Fruit fly (Drosophila melanogaster): Measurements from ENCODE around the gene Pfdn4.

Pfdn4 gene

DNA sequence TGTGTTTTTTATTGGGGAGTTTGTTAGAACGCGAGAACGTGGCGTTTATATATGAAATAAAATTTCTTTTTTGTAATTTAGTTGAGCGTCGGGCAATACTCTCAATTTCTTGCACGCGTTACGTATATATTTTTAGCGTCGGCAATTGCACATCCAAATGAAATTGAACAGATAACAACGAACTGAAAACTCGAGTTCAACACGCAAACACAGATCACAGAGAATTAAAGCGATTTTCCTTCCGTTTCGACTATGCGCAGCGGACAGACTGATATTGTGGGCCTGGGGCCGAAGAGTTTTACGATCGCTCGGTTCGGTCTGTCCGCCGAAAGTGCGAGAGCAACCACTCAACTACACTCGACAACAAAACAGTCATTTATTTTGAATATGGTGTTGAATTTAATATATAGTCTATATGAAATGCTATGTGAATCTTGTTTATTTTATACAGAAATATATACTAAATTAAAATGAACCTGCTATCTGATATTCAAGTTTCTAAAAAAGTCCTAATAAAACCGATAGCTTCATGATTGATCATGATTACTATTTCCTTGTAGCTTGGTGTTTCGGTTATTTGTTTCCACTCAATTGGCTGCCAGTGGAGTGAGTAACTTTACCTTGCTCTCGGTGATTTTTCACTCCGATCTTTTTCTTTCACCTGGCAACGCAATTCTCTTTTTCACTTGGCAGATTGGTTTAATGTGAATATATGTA, 12.6 kb downstream of the Pfdn4 start, which contains the start of gene CG46456 (continued):
- TF ChIP-seq Ets97D (GFP tag; optimal IDR thresholded peaks at IDR 0.05): peak; percentile 29
- peak; percentile 75 for TF ChIP-seq cato (GFP tag; optimal IDR thresholded peaks at IDR 0.05; ENCODE audit: borderline replicate concordance)
- TF ChIP-seq esg (GFP tag; conservative IDR thresholded peaks at IDR 0.05): peak; percentile 84
- TF ChIP-seq CG15514 (GFP tag; optimal IDR thresholded peaks at IDR 0.05): peak; percentile 88
- TF ChIP-seq emc (GFP tag; optimal IDR thresholded peaks at IDR 0.05): no peak
- TF ChIP-seq yki (optimal IDR thresholded peaks at IDR 0.05): no peak
- TF ChIP-seq tna (GFP tag; IDR thresholded peaks at IDR 0.05; ENCODE audit: partially characterized antibody): peak; percentile 59; the same call in 1 of the 2 replicates
- TF ChIP-seq slou (GFP tag; optimal IDR thresholded peaks at IDR 0.05): peak; percentile 51
- peak; percentile 95 for TF ChIP-seq Drgx (GFP tag; IDR thresholded peaks at IDR 0.05)
- TF ChIP-seq CG18764 (GFP tag; optimal IDR thresholded peaks at IDR 0.05): peak; percentile 73
- no peak for TF ChIP-seq Lpt (GFP tag; optimal IDR thresholded peaks at IDR 0.05)
- TF ChIP-seq run (tag; optimal IDR thresholded peaks at IDR 0.05): peak; percentile 94
- TF ChIP-seq CG9609 (GFP tag; optimal IDR thresholded peaks at IDR 0.05): no peak
- TF ChIP-seq ems (GFP tag; optimal IDR thresholded peaks at IDR 0.05): peak; percentile 78
- peak; percentile 17 for TF ChIP-seq fu2 (GFP tag; optimal IDR thresholded peaks at IDR 0.05)
- peak; percentile 31; the same call in 1 of the 2 replicates for TF ChIP-seq Lim3 (GFP tag; IDR thresholded peaks at IDR 0.05)
- peak; percentile 94 for TF ChIP-seq CG17361 (GFP tag; IDR thresholded peaks at IDR 0.05)
- peak; percentile 80 for TF ChIP-seq CG43689 (GFP tag; IDR thresholded peaks at IDR 0.05)
- no peak for TF ChIP-seq hb (GFP tag; IDR thresholded peaks at IDR 0.05; ENCODE audit: partially characterized antibody)
- peak; percentile 89 for TF ChIP-seq CG2875 (GFP tag; optimal IDR thresholded peaks at IDR 0.05)
- TF ChIP-seq Atf3 (GFP tag; optimal IDR thresholded peaks at IDR 0.05): peak; percentile 27
- TF ChIP-seq CG6683 (GFP tag; optimal IDR thresholded peaks at IDR 0.05): peak; percentile 93
- peak; percentile 88 for TF ChIP-seq CG14050 (GFP tag; IDR thresholded peaks at IDR 0.05)
- TF ChIP-seq Fer2 (tag; optimal IDR thresholded peaks at IDR 0.05): peak; percentile 90
- TF ChIP-seq row (GFP tag; IDR thresholded peaks at IDR 0.05): peak; percentile 99
- TF ChIP-seq MBD-R2 (GFP tag; IDR thresholded peaks at IDR 0.05): peak; percentile 68; the same call in 1 of the 2 replicates
- TF ChIP-seq HmgZ (tag; optimal IDR thresholded peaks at IDR 0.05): peak; percentile 96
- TF ChIP-seq CG6854 (GFP tag; optimal IDR thresholded peaks at IDR 0.05): peak; percentile 96
- peak; percentile 77 for TF ChIP-seq CG8765 (GFP tag; IDR thresholded peaks at IDR 0.05)
- no peak for TF ChIP-seq CG15073 (GFP tag; optimal IDR thresholded peaks at IDR 0.05)
- TF ChIP-seq CG7556 (GFP tag; optimal IDR thresholded peaks at IDR 0.05): peak; percentile 97
- peak; percentile 84 for TF ChIP-seq B-H1 (GFP tag; IDR thresholded peaks at IDR 0.05)
- TF ChIP-seq nau (GFP tag; optimal IDR thresholded peaks at IDR 0.05): peak; percentile 91
- TF ChIP-seq Camta (GFP tag; optimal IDR thresholded peaks at IDR 0.05): peak; percentile 60
- TF ChIP-seq Eip74EF (GFP tag; optimal IDR thresholded peaks at IDR 0.05): peak in 1 of 2 experiments; percentile 95
- TF ChIP-seq Dad (GFP tag; optimal IDR thresholded peaks at IDR 0.05): peak; percentile 65
- peak; percentile 45; the same call in 1 of the 2 replicates for TF ChIP-seq ro (GFP tag; IDR thresholded peaks at IDR 0.05)
- peak; percentile 96 for TF ChIP-seq Meics (GFP tag; optimal IDR thresholded peaks at IDR 0.05)
- TF ChIP-seq CG7357 (GFP tag; IDR thresholded peaks at IDR 0.05): peak; percentile 81
- TF ChIP-seq Jarid2 (GFP tag; optimal IDR thresholded peaks at IDR 0.05): peak; percentile 93
- peak; percentile 82 for TF ChIP-seq CG18476 (GFP tag; optimal IDR thresholded peaks at IDR 0.05)
- peak; percentile 67 for TF ChIP-seq bab2 (GFP tag; optimal IDR thresholded peaks at IDR 0.05)
- peak; percentile 70; the same call in 1 of the 2 replicates for TF ChIP-seq CG11085 (GFP tag; IDR thresholded peaks at IDR 0.05)
- TF ChIP-seq CG10366 (GFP tag; IDR thresholded peaks at IDR 0.05): peak; percentile 88
- TF ChIP-seq CG13775 (GFP tag; optimal IDR thresholded peaks at IDR 0.05): peak; percentile 85
- TF ChIP-seq lbe (GFP tag; optimal IDR thresholded peaks at IDR 0.05): peak; percentile 86
- TF ChIP-seq nerfin-2 (GFP tag; IDR thresholded peaks at IDR 0.05; ENCODE audit: partially characterized antibody): no peak; the same call in 1 of the 2 replicates
- TF ChIP-seq pan (optimal IDR thresholded peaks at IDR 0.05): no peak
- peak in 1 of 2 experiments; percentile 95 for TF ChIP-seq pan (GFP tag; optimal IDR thresholded peaks at IDR 0.05 in 1 of 2, IDR thresholded peaks at IDR 0.05 in 1 of 2)
- TF ChIP-seq Hmx (GFP tag; optimal IDR thresholded peaks at IDR 0.05): peak; percentile 66
